Worm (Caenorhabditis elegans) whole organism, mixed stage, embryonic: ENCODE results near the gene col-3.

Source experiments
- M03D4.4 ChIP-seq: sonication (generic microtip); optimal IDR thresholded peaks from 2 replicates; lab custom pipeline; 2017; ENCODE audit warnings: mild to moderate bottlenecking, missing genetic modification characterization, missing compliant biosample characterization
- bed-3 ChIP-seq: fragments of 200-800 bp; sonication (Bioruptor generic); optimal IDR thresholded peaks from 3 replicates; lab custom pipeline; 2018; ENCODE audit warnings: mild to moderate bottlenecking, missing genetic modification characterization, moderate library complexity, missing compliant biosample characterization
- blmp-1 ChIP-seq: fragments of 150-350 bp; optimal IDR thresholded peaks from 2 replicates; lab custom pipeline; 2014; ENCODE audit warnings: missing biosample characterization, missing genetic modification characterization
- ceh-39 ChIP-seq: fragments of 150-350 bp; optimal IDR thresholded peaks from 2 replicates; lab custom pipeline; 2014; ENCODE audit warnings: missing biosample characterization, missing genetic modification characterization
- ceh-43 ChIP-seq: fragments of 200-800 bp; sonication (Bioruptor generic); optimal IDR thresholded peaks from 2 replicates; lab custom pipeline; 2018; ENCODE audit warnings: mild to moderate bottlenecking, missing genetic modification characterization, moderate library complexity, missing compliant biosample characterization
- ceh-83 ChIP-seq: fragments of 200-800 bp; sonication (Bioruptor generic); optimal IDR thresholded peaks from 2 replicates; lab custom pipeline; 2018; ENCODE audit warnings: mild to moderate bottlenecking, missing genetic modification characterization, missing compliant biosample characterization
- ces-1 ChIP-seq: fragments of 150-350 bp; optimal IDR thresholded peaks from 2 replicates; lab custom pipeline; 2014; ENCODE audit warnings: missing biosample characterization, missing genetic modification reagents, missing genetic modification characterization
- cnd-1 ChIP-seq: fragments of 200-800 bp; sonication (Bioruptor generic); optimal IDR thresholded peaks from 2 replicates; lab custom pipeline; 2018; ENCODE audit warnings: mild to moderate bottlenecking, missing genetic modification characterization, missing compliant biosample characterization
- drap-1 ChIP-seq: fragments of 200-800 bp; sonication (Bioruptor generic); optimal IDR thresholded peaks from 3 replicates; lab custom pipeline; 2018; ENCODE audit warnings: mild to moderate bottlenecking, missing genetic modification characterization, missing compliant biosample characterization
- elt-1 ChIP-seq: sonication (generic microtip); optimal IDR thresholded peaks from 2 replicates; lab custom pipeline; 2017; ENCODE audit warnings: missing genetic modification characterization, mild to moderate bottlenecking, missing compliant biosample characterization, antibody characterized with exemption, moderate library complexity, borderline replicate concordance; ENCODE audit not compliant: insufficient read depth
- elt-3 ChIP-seq: fragments of 150-350 bp; optimal IDR thresholded peaks from 2 replicates; lab custom pipeline; 2014; ENCODE audit warnings: missing biosample characterization, missing genetic modification characterization
- flh-1 ChIP-seq: fragments of 200-800 bp; sonication (Bioruptor generic); optimal IDR thresholded peaks from 2 replicates; lab custom pipeline; 2018; ENCODE audit warnings: mild to moderate bottlenecking, missing genetic modification characterization, moderate library complexity, missing compliant biosample characterization
- ham-2 ChIP-seq: fragments of 200-800 bp; sonication (Bioruptor generic); optimal IDR thresholded peaks from 2 replicates; lab custom pipeline; 2018; ENCODE audit warnings: mild to moderate bottlenecking, missing genetic modification characterization, missing compliant biosample characterization
- hlh-1 ChIP-seq: fragments of 150-350 bp; optimal IDR thresholded peaks from 2 replicates; lab custom pipeline; 2014; ENCODE audit warnings: missing biosample characterization, missing genetic modification reagents, missing genetic modification characterization
- lin-13 ChIP-seq: fragments of 150-350 bp; optimal IDR thresholded peaks from 2 replicates; lab custom pipeline; 2014; ENCODE audit warnings: missing biosample characterization, missing genetic modification characterization
- lin-32 ChIP-seq: fragments of 200-800 bp; sonication (Bioruptor generic); optimal IDR thresholded peaks from 2 replicates; lab custom pipeline; 2018; ENCODE audit warnings: mild to moderate bottlenecking, missing genetic modification characterization, missing compliant biosample characterization
- mab-5 ChIP-seq: fragments of 150-350 bp; optimal IDR thresholded peaks from 2 replicates; lab custom pipeline; 2014; ENCODE audit warnings: missing biosample characterization, missing genetic modification characterization
- mls-2 ChIP-seq: sonication (generic microtip); optimal IDR thresholded peaks from 2 replicates; lab custom pipeline; 2016; ENCODE audit warnings: mild to moderate bottlenecking, missing genetic modification characterization, moderate library complexity, missing compliant biosample characterization
- nhr-12 ChIP-seq: fragments of 150-350 bp; optimal IDR thresholded peaks from 2 replicates; lab custom pipeline; 2014; ENCODE audit warnings: missing biosample characterization, missing genetic modification characterization
- nhr-2 ChIP-seq: fragments of 150-350 bp; optimal IDR thresholded peaks from 2 replicates; lab custom pipeline; 2014; ENCODE audit warnings: missing biosample characterization, missing genetic modification characterization
- nhr-237 ChIP-seq: fragments of 150-350 bp; optimal IDR thresholded peaks from 2 replicates; lab custom pipeline; 2014; ENCODE audit warnings: missing biosample characterization, missing genetic modification characterization
- nhr-28 ChIP-seq: fragments of 150-350 bp; optimal IDR thresholded peaks from 2 replicates; lab custom pipeline; 2014; ENCODE audit warnings: missing biosample characterization, missing genetic modification characterization
- nhr-76 ChIP-seq: sonication (generic microtip); optimal IDR thresholded peaks from 2 replicates; lab custom pipeline; 2017; ENCODE audit warnings: missing biosample characterization, missing genetic modification characterization
- pha-4 ChIP-seq: fragments of 150-350 bp; optimal IDR thresholded peaks from 2 replicates; lab custom pipeline; 2018; ENCODE audit warnings: missing biosample characterization, missing genetic modification reagents, missing genetic modification characterization
- sem-2 ChIP-seq: fragments of 200-800 bp; sonication (Bioruptor generic); optimal IDR thresholded peaks from 2 replicates; lab custom pipeline; 2018; ENCODE audit warnings: mild to moderate bottlenecking, missing genetic modification characterization, missing compliant biosample characterization
- snpc-4 ChIP-seq: fragments of 150-350 bp; optimal IDR thresholded peaks from 2 replicates; lab custom pipeline; 2014; ENCODE audit warnings: missing biosample characterization, missing genetic modification characterization
- sptf-1 ChIP-seq: sonication (generic microtip); optimal IDR thresholded peaks from 2 replicates; lab custom pipeline; 2017; ENCODE audit warnings: mild to moderate bottlenecking, missing genetic modification characterization, moderate library complexity, missing compliant biosample characterization
- tbx-8 ChIP-seq: fragments of 200-800 bp; sonication (Bioruptor generic); optimal IDR thresholded peaks from 2 replicates; lab custom pipeline; 2018; ENCODE audit warnings: mild to moderate bottlenecking, missing genetic modification characterization, moderate library complexity, missing compliant biosample characterization
- unc-120 ChIP-seq: sonication (generic microtip); optimal IDR thresholded peaks from 2 replicates; lab custom pipeline; 2017; ENCODE audit warnings: missing genetic modification characterization, missing compliant biosample characterization; ENCODE audit not compliant: poor library complexity, severe bottlenecking
- unc-39 ChIP-seq: fragments of 150-350 bp; optimal IDR thresholded peaks from 2 replicates; lab custom pipeline; 2014; ENCODE audit warnings: missing biosample characterization, missing genetic modification characterization
- unc-62 ChIP-seq: fragments of 150-350 bp; optimal IDR thresholded peaks from 2 replicates; lab custom pipeline; 2014; ENCODE audit warnings: missing biosample characterization, missing genetic modification reagents, missing genetic modification characterization
- zip-8 ChIP-seq: fragments of 150-350 bp; optimal IDR thresholded peaks from 2 replicates; lab custom pipeline; 2014; ENCODE audit warnings: missing biosample characterization, missing genetic modification characterization
- ztf-11 ChIP-seq: fragments of 150-350 bp; optimal IDR thresholded peaks from 2 replicates; lab custom pipeline; 2014; ENCODE audit warnings: missing biosample characterization, missing genetic modification characterization

The col-3 gene

ce11 chrIV:8815162-8815561 is 9.4 kb upstream of the col-3 start:
- TF ChIP-seq nhr-237 (tag; lab: Kevin White, UChicago), result no peak
- TF ChIP-seq elt-3 (tag; lab: Kevin White, UChicago), result no peak
- no peak for TF ChIP-seq nhr-2
- TF ChIP-seq ces-1, result no peak
- no peak for TF ChIP-seq ham-2 (GFP tag; lab: Kevin White, UChicago)
- no peak for TF ChIP-seq ceh-43
- no peak for TF ChIP-seq nhr-76 (tag; lab: Kevin White, UChicago)
- no peak for TF ChIP-seq unc-62 (GFP tag; lab: Kevin White, UChicago)
- no peak for TF ChIP-seq ceh-39 (tag; lab: Kevin White, UChicago)
- no peak for TF ChIP-seq flh-1 (GFP tag; lab: Kevin White, UChicago)
- TF ChIP-seq zip-8 (tag; lab: Kevin White, UChicago), result no peak
- TF ChIP-seq nhr-12, result no peak
- TF ChIP-seq elt-1 (tag; lab: Kevin White, UChicago), result no peak
- no peak for TF ChIP-seq cnd-1 (tag; lab: Kevin White, UChicago)
- no peak for TF ChIP-seq mls-2
- TF ChIP-seq blmp-1 (tag; lab: Kevin White, UChicago), result no peak

DNA sequence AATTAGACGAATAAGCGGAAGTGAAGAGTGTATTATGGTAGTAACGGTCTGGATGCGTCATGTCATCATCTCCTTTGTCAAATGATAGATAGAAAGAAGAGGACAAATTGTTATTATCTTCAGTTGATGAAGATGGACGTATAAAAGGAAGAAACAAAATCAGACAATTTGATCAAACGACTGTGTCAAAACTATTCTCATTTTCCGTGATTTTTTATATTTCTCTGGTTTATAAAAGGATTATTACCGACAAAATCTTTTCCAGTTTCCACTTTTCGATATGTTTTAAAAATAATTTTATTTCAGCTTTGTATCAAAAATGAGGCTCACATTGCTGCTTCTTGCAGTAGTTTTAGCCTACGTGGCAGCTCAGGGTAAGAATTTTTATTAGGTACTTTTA is 8.6 kb upstream of the col-3 start, which contains the start of gene grsp-2:
TSS of gene grsp-2 (plus strand) at position 301 of the 400 bp plus-strand sequence.
- no peak for TF ChIP-seq hlh-1
- no peak for TF ChIP-seq mab-5 (tag; lab: Kevin White, UChicago)
- TF ChIP-seq lin-13 (tag; lab: Kevin White, UChicago), result no peak
- TF ChIP-seq pha-4 (tag; lab: Kevin White, UChicago), result no peak
- TF ChIP-seq lin-32 (GFP tag; lab: Kevin White, UChicago), result no peak
- no peak for TF ChIP-seq mls-2
- no peak for TF ChIP-seq snpc-4
- no peak for TF ChIP-seq tbx-8

DNA sequence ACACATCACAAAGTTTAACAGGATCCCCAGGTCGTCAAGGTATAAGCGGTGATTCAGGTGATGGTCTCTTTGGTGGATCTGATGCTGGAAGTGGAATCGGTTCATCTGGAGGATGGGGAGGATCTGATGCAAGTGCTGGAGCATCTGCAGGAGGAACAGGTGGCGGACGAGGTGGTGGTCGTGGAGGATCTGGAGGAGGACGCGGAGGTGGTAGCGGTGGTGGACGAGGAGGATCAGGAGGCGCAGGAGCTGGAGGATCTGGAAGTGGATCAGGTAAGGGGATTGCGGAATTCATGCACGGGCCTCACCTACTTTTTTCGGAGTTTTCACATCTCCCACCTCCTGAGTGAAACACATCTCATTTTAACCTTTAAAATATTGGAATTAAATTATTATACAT is 8.0 kb upstream of the col-3 start:
- TF ChIP-seq M03D4.4 (tag; lab: Kevin White, UChicago), result no peak
- no peak for TF ChIP-seq nhr-28
- TF ChIP-seq nhr-2, result no peak
- no peak for TF ChIP-seq mab-5 (tag; lab: Kevin White, UChicago)
- no peak for TF ChIP-seq drap-1 (GFP tag; lab: Kevin White, UChicago)
- no peak for TF ChIP-seq ceh-39 (tag; lab: Kevin White, UChicago)
- no peak for TF ChIP-seq sptf-1
- no peak for TF ChIP-seq elt-1 (tag; lab: Kevin White, UChicago)
- TF ChIP-seq nhr-12, result no peak
- no peak for TF ChIP-seq unc-120 (tag; lab: Kevin White, UChicago)
- TF ChIP-seq ceh-83 (GFP tag; lab: Kevin White, UChicago), result no peak
- TF ChIP-seq ces-1, result no peak
- no peak for TF ChIP-seq nhr-237 (tag; lab: Kevin White, UChicago)
- no peak for TF ChIP-seq hlh-1
- no peak for TF ChIP-seq bed-3 (GFP tag; lab: Kevin White, UChicago)
- TF ChIP-seq elt-3 (tag; lab: Kevin White, UChicago), result no peak
- TF ChIP-seq blmp-1 (tag; lab: Kevin White, UChicago), result no peak
- no peak for TF ChIP-seq ztf-11
- no peak for TF ChIP-seq ham-2 (GFP tag; lab: Kevin White, UChicago)
- no peak for TF ChIP-seq mls-2

ce11 chrIV:8817639-8818038 is 6.9 kb upstream of the col-3 start, which contains the start of gene T28C6.10:
T28C6.10 (plus strand) TSS chrIV:8817939.
- TF ChIP-seq hlh-1, result no peak
- TF ChIP-seq sem-2, result no peak
- TF ChIP-seq ces-1, result no peak
- TF ChIP-seq unc-39 (tag; lab: Kevin White, UChicago), result no peak
- no peak for TF ChIP-seq pha-4 (tag; lab: Kevin White, UChicago)

DNA sequence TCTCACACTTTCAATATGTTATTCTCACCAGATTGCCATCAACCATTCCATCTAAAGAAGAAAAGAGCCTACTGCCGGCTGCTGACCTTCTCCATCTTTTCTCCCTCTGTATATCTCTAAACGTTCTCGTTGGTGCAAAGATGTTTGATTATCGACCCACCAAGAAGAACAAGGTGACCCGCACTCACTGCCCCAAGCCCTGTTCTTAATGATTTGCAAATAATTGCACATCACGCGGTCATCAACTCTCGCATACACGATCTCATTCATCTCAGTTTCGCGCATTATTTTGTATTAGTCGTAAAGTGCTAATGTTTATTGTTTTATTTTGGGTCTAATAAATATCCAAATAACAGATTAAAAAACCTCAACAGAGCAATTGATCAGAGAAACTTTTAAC is 5.1 kb upstream of the col-3 start:
- TF ChIP-seq nhr-2 (peak; percentile 94), hlh-1 (peak; percentile 10), pha-4 (tag; lab: Kevin White, UChicago) (no peak), lin-13 (tag; lab: Kevin White, UChicago) (no peak), ceh-39 (tag; lab: Kevin White, UChicago) (peak; percentile 44)
